Fruit fly (Drosophila melanogaster): ENCODE results near the gene CG32022.
A peak's percentile ranks its signal among the peaks of the same experiment; 100 is the strongest.

CG32022 gene

DNA sequence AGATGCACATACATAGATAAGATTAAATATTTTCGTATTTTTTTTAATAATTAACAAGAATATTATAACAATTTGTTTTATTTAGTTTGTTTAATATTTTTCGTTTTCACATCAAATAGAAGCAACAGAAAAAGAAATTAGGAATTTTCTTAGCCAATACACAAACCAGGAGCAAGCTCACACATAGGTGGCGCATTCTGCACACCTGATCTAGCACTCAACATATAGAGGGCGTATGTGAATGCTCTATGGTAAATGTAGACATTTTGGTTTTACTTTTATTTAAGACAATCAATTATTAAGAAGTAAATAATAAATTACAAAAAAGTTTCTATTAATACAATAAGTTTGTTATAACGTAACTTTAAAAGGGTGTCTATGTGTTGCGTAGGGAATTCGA, 27.8 kb upstream of the CG32022 start (continued):
- TF ChIP-seq zen2 (GFP tag; IDR thresholded peaks at IDR 0.05; ENCODE audit: partially characterized antibody) (no peak), CG9727 (GFP tag; optimal IDR thresholded peaks at IDR 0.05) (no peak), CG31365 (tag; optimal IDR thresholded peaks at IDR 0.05) (no peak), twi (tag; optimal IDR thresholded peaks at IDR 0.05) (no peak), unpg (GFP tag; optimal IDR thresholded peaks at IDR 0.05) (no peak), nerfin-2 (GFP tag; IDR thresholded peaks at IDR 0.05; ENCODE audit: partially characterized antibody) (no peak), Rfx (GFP tag; IDR thresholded peaks at IDR 0.05) (peak; percentile 83), CG4404 (GFP tag; IDR thresholded peaks at IDR 0.05) (0 out of 2 replicates have a peak, but pooled peaks have one; percentile 12), CG12236 (GFP tag; optimal IDR thresholded peaks at IDR 0.05) (no peak), CG10267 (tag; optimal IDR thresholded peaks at IDR 0.05) (no peak), Ada2b (GFP tag; IDR thresholded peaks at IDR 0.05) (no peak), CG10959 (GFP tag; IDR thresholded peaks at IDR 0.05) (no peak), Dip3 (GFP tag; optimal IDR thresholded peaks at IDR 0.05) (no peak), abd-A (tag; optimal IDR thresholded peaks at IDR 0.05) (no peak), Dbx (GFP tag; IDR thresholded peaks at IDR 0.05) (peak; percentile 58; the same call in 2 of the 3 replicates), NFAT (GFP tag; IDR thresholded peaks at IDR 0.05) (peak; percentile 86), Ptx1 (GFP tag; IDR thresholded peaks at IDR 0.05) (peak; percentile 71), CG31388 (GFP tag; optimal IDR thresholded peaks at IDR 0.05) (no peak), hb (GFP tag; IDR thresholded peaks at IDR 0.05; ENCODE audit: partially characterized antibody) (no peak), CG1832 (GFP tag; optimal IDR thresholded peaks at IDR 0.05) (no peak), dimm (GFP tag; IDR thresholded peaks at IDR 0.05) (no peak), Myb (GFP tag; optimal IDR thresholded peaks at IDR 0.05) (no peak), knrl (GFP tag; IDR thresholded peaks at IDR 0.05; ENCODE audit: partially characterized antibody) (peak; percentile 51; the same call in 1 of the 3 replicates), usp (GFP tag; optimal IDR thresholded peaks at IDR 0.05) (no peak), ac (GFP tag; optimal IDR thresholded peaks at IDR 0.05) (no peak), Hand (GFP tag; optimal IDR thresholded peaks at IDR 0.05) (no peak), btn (GFP tag; optimal IDR thresholded peaks at IDR 0.05) (no peak), zen (tag; optimal IDR thresholded peaks at IDR 0.05) (peak; percentile 22), crp (GFP tag; optimal IDR thresholded peaks at IDR 0.05) (no peak)

DNA sequence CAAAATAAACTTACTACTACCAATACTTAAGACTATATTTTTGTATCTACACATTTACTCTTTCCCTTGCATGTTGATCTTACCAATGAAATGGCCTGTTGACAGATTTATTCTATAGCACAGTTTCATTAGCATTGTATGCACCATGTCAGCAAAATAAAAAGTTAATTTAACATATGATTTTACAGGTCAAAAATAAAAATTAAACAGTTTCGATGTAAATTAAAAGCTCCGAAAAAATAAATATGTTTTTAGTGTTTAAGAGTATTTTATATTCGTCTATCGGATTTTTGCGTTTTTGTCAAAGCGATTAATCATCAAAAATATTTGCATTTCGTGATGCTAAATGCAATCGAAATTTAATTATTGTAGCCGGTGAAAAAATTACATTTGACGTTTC, 27.3 kb upstream of the CG32022 start:
- 0 out of 2 replicates have a peak, but pooled peaks have one; percentile 11 for TF ChIP-seq CG31441 (GFP tag; IDR thresholded peaks at IDR 0.05)
- TF ChIP-seq bsh (GFP tag; optimal IDR thresholded peaks at IDR 0.05) = peak in 1 of 2 experiments; percentile 4
- TF ChIP-seq CG2678 (tag; optimal IDR thresholded peaks at IDR 0.05) = peak; percentile 15
- TF ChIP-seq row (GFP tag; IDR thresholded peaks at IDR 0.05) = peak; percentile 31; the same call in 1 of the 3 replicates
- peak; percentile 26 for TF ChIP-seq gem (tag; optimal IDR thresholded peaks at IDR 0.05)
- peak; percentile 32 for TF ChIP-seq Sox102F (GFP tag; optimal IDR thresholded peaks at IDR 0.05)
- TF ChIP-seq sens (GFP tag) = peak; percentile 63
- no peak for TF ChIP-seq CG4328 (GFP tag; optimal IDR thresholded peaks at IDR 0.05)
- TF ChIP-seq D19A (tag; optimal IDR thresholded peaks at IDR 0.05) = peak; percentile 91
- TF ChIP-seq CG2712 (tag; optimal IDR thresholded peaks at IDR 0.05) = peak; percentile 12
- no peak for TF ChIP-seq CG10209 (GFP tag; optimal IDR thresholded peaks at IDR 0.05)
- TF ChIP-seq CG31224 (GFP tag; IDR thresholded peaks at IDR 0.05) = no peak
- TF ChIP-seq cas (GFP tag; IDR thresholded peaks at IDR 0.05) = no peak
- TF ChIP-seq Awh (GFP tag; IDR thresholded peaks at IDR 0.05) = 0 out of 2 replicates have a peak, but pooled peaks have one; percentile 9
- TF ChIP-seq Hr51 (GFP tag; optimal IDR thresholded peaks at IDR 0.05) = peak in 1 of 2 experiments; percentile 7
